Worm (Caenorhabditis elegans): Measurements from ENCODE around the gene gst-30.

- TF ChIP-seq mdt-29 (GFP tag; IDR thresholded peaks at IDR 0.05) (no peak), ama-1 (optimal IDR thresholded peaks at IDR 0.05) (no peak), zfp-2 (tag; optimal IDR thresholded peaks at IDR 0.05) (no peak), skn-1 (tag; optimal IDR thresholded peaks at IDR 0.05) (no peak), lin-13 (GFP tag; optimal IDR thresholded peaks at IDR 0.05) (no peak), arid-1 (GFP tag; conservative IDR thresholded peaks at IDR 0.05) (no peak), daf-12 (tag; optimal IDR thresholded peaks at IDR 0.05) (no peak), nhr-28 (tag; optimal IDR thresholded peaks at IDR 0.05) (no peak), egl-43 (GFP tag; IDR thresholded peaks at IDR 0.05) (no peak), spr-1 (tag; optimal IDR thresholded peaks at IDR 0.05) (no peak), lir-3 (tag; optimal IDR thresholded peaks at IDR 0.05) (no peak), aha-1 (tag) (peak; percentile 24), madf-9 (GFP tag; conservative IDR thresholded peaks at IDR 0.05) (no peak)
Observed at ce11 chrII:4935518-4935917, 664 bp upstream of the gst-30 start, which contains the start of gene ZK546.5.

Data from whole organism, L4 larva.